Worm (Caenorhabditis elegans): ENCODE data around the gene Y51A2B.9.

ce11 chrV:18424471-18424870 lies 28.9 kb upstream of the Y51A2B.9 start, which contains the start of gene ZK262.4:
- TF ChIP-seq dao-5 (tag; optimal IDR thresholded peaks at IDR 0.05): no peak
- TF ChIP-seq W03F9.2 (tag; optimal IDR thresholded peaks at IDR 0.05): no peak

Measured in whole organism, L4/young adult.